Fruit fly (Drosophila melanogaster) whole organism: ENCODE measurements around the gene dpr20.

Experiments
- CG8478 ChIP-seq: fragments of >200 bp; optimal IDR thresholded peaks from 2 replicates; lab custom pipeline; 2018; ENCODE audit warnings: inconsistent platforms
- EcR ChIP-seq, 2 experiments: fragments of >200 bp; optimal IDR thresholded peaks; 2 replicates each; lab custom pipeline; 2017; ENCODE audit warnings: missing biosample characterization in 2 of 2, missing genetic modification characterization in 2 of 2, missing genetic modification reagents in 2 of 2
- pan ChIP-seq: fragments of >200 bp; optimal IDR thresholded peaks from 2 replicates; lab custom pipeline; 2017
- psq ChIP-seq: fragments of >200 bp; optimal IDR thresholded peaks from 2 replicates; lab custom pipeline; 2017

- TF ChIP-seq EcR (GFP tag; optimal IDR thresholded peaks at IDR 0.05; lab: Kevin White, UChicago), result no peak
- no peak for TF ChIP-seq CG8478 (lab: Kevin White, UChicago)
- no peak for TF ChIP-seq psq (lab: Kevin White, UChicago)
- TF ChIP-seq pan (lab: Kevin White, UChicago), result no peak
These were observed 24.6 kb upstream of the dpr20 start, which contains the start of gene CG13907 for dm6 chr3L:881496-882235.
